Fruit fly (Drosophila melanogaster) whole organism, embryonic: ENCODE measurements around the gene Mst98Cb.
A peak's percentile ranks its signal among the peaks of the same experiment; 100 is the strongest.

Source experiments
- Ada2b ChIP-seq: fragments of 200-800 bp; sonication (Bioruptor generic); IDR thresholded peaks from 2 replicates; pipeline ENCODE4 v1.3.6; 2022; ENCODE audit warnings: missing biosample characterization, missing genetic modification characterization
- Atf6 ChIP-seq: fragments of 200-800 bp; sonication (Bioruptor generic); IDR thresholded peaks from 2 replicates; pipeline ENCODE4 v1.3.6; 2022; ENCODE audit warnings: missing biosample characterization, missing genetic modification characterization
- B-H2 ChIP-seq: fragments of 200-800 bp; sonication (Bioruptor generic); optimal IDR thresholded peaks from 2 replicates; lab custom pipeline; 2018; ENCODE audit warnings: missing biosample characterization, mild to moderate bottlenecking, missing genetic modification characterization
- BEAF-32 ChIP-seq: fragments of 200-800 bp; sonication (Bioruptor generic); optimal IDR thresholded peaks from 3 replicates; lab custom pipeline; 2017; ENCODE audit warnings: missing biosample characterization, missing genetic modification characterization, mild to moderate bottlenecking, moderate library complexity, missing genetic modification reagents
- CG1024 ChIP-seq: fragments of 200-800 bp; sonication (Bioruptor generic); IDR thresholded peaks from 2 replicates; pipeline ENCODE4 v1.3.6; 2022; ENCODE audit warnings: missing biosample characterization, missing genetic modification characterization
- CG10462 ChIP-seq: fragments of 200-800 bp; sonication (Bioruptor generic); optimal IDR thresholded peaks from 2 replicates; lab custom pipeline; 2016; ENCODE audit warnings: missing biosample characterization, missing genetic modification characterization
- CG12104 ChIP-seq: fragments of 200-800 bp; sonication (Bioruptor generic); optimal IDR thresholded peaks from 3 replicates; lab custom pipeline; 2016; ENCODE audit warnings: missing biosample characterization, missing genetic modification characterization
- CG12769 ChIP-seq: fragments of 200-800 bp; sonication (Bioruptor generic); optimal IDR thresholded peaks from 2 replicates; lab custom pipeline; 2019; ENCODE audit warnings: missing biosample characterization, mild to moderate bottlenecking, missing genetic modification characterization, moderate library complexity
- CG16815 ChIP-seq: fragments of 200-800 bp; sonication (Bioruptor generic); optimal IDR thresholded peaks from 3 replicates; lab custom pipeline; 2017; ENCODE audit warnings: missing biosample characterization, mild to moderate bottlenecking, missing genetic modification characterization
- CG18011 ChIP-seq: fragments of 200-800 bp; sonication (Bioruptor generic); optimal IDR thresholded peaks from 2 replicates; lab custom pipeline; 2017; ENCODE audit warnings: missing biosample characterization, missing genetic modification characterization, mild to moderate bottlenecking, moderate library complexity, missing genotype
- CG2129 ChIP-seq: fragments of 200-800 bp; sonication (Bioruptor generic); IDR thresholded peaks from 2 replicates; pipeline ENCODE4 v1.3.6; 2022; ENCODE audit warnings: missing biosample characterization, missing genetic modification characterization; ENCODE audit not compliant: partially characterized antibody
- CG32772 ChIP-seq: fragments of 200-800 bp; sonication (Bioruptor generic); IDR thresholded peaks from 2 replicates; pipeline ENCODE4 v1.3.6; 2022; ENCODE audit warnings: missing biosample characterization, missing genetic modification characterization
- CG34376 ChIP-seq: fragments of 200-800 bp; sonication (Bioruptor generic); optimal IDR thresholded peaks from 2 replicates; lab custom pipeline; 2018; ENCODE audit warnings: missing biosample characterization, mild to moderate bottlenecking, missing genetic modification characterization
- CG4328 ChIP-seq: fragments of 200-800 bp; sonication (Bioruptor generic); optimal IDR thresholded peaks from 3 replicates; lab custom pipeline; 2017; ENCODE audit warnings: missing biosample characterization, missing genetic modification reagents, missing genetic modification characterization
- CG7556 ChIP-seq: fragments of 200-800 bp; sonication (Bioruptor generic); optimal IDR thresholded peaks from 2 replicates; lab custom pipeline; 2017; ENCODE audit warnings: missing biosample characterization, mild to moderate bottlenecking, missing genetic modification characterization
- CG7745 ChIP-seq: fragments of 200-800 bp; sonication (Bioruptor generic); optimal IDR thresholded peaks from 2 replicates; lab custom pipeline; 2018; ENCODE audit warnings: missing biosample characterization, mild to moderate bottlenecking, missing genetic modification characterization, moderate library complexity
- CG7786 ChIP-seq: fragments of 200-800 bp; sonication (Bioruptor generic); optimal IDR thresholded peaks from 2 replicates; lab custom pipeline; 2016; ENCODE audit warnings: missing biosample characterization, missing genetic modification characterization
- CG9817 ChIP-seq: fragments of 200-800 bp; sonication (Bioruptor generic); optimal IDR thresholded peaks from 2 replicates; lab custom pipeline; 2018; ENCODE audit warnings: missing biosample characterization, mild to moderate bottlenecking, missing genetic modification characterization, moderate library complexity
- CHES-1-like ChIP-seq: fragments of 200-800 bp; sonication (Bioruptor generic); optimal IDR thresholded peaks from 2 replicates; lab custom pipeline; 2016; ENCODE audit warnings: missing biosample characterization, missing genetic modification characterization
- CoRest ChIP-seq: fragments of 200-800 bp; sonication (Bioruptor generic); optimal IDR thresholded peaks from 3 replicates; lab custom pipeline; 2018; ENCODE audit warnings: missing biosample characterization, mild to moderate bottlenecking, missing genetic modification characterization, moderate library complexity
- D19B ChIP-seq: fragments of 200-800 bp; sonication (Bioruptor generic); optimal IDR thresholded peaks from 2 replicates; lab custom pipeline; 2017; ENCODE audit warnings: missing biosample characterization, mild to moderate bottlenecking, missing genetic modification characterization
- Hr3 ChIP-seq: fragments of 200-800 bp; sonication (Bioruptor generic); optimal IDR thresholded peaks from 3 replicates; lab custom pipeline; 2016; ENCODE audit warnings: missing biosample characterization, missing genetic modification characterization
- Hr39 ChIP-seq: fragments of >200 bp; optimal IDR thresholded peaks from 2 replicates; lab custom pipeline; 2017
- Lim3 ChIP-seq: fragments of 200-800 bp; sonication (Bioruptor generic); IDR thresholded peaks from 2 replicates; pipeline ENCODE4 v1.3.6; 2022; ENCODE audit warnings: missing biosample characterization, missing genetic modification characterization
- Lpt ChIP-seq: fragments of >200 bp; optimal IDR thresholded peaks from 2 replicates; lab custom pipeline; 2018; ENCODE audit warnings: missing biosample characterization, missing genetic modification characterization
- Mes4 ChIP-seq: fragments of 200-800 bp; sonication (Bioruptor generic); optimal IDR thresholded peaks from 2 replicates; lab custom pipeline; 2016; ENCODE audit warnings: missing biosample characterization, missing genetic modification characterization
- Neu2 ChIP-seq: fragments of 200-800 bp; sonication (Bioruptor generic); optimal IDR thresholded peaks from 3 replicates; lab custom pipeline; 2016; ENCODE audit warnings: missing biosample characterization, missing genetic modification characterization, borderline replicate concordance
- Nf-YB ChIP-seq: fragments of 200-800 bp; sonication (Bioruptor generic); optimal IDR thresholded peaks from 3 replicates; lab custom pipeline; 2019; ENCODE audit warnings: missing biosample characterization, mild to moderate bottlenecking, missing genetic modification characterization, moderate library complexity
- Oaz ChIP-seq: fragments of 200-800 bp; sonication (Bioruptor generic); IDR thresholded peaks from 2 replicates; pipeline ENCODE4 v1.3.6; 2022; ENCODE audit warnings: missing biosample characterization, missing genetic modification characterization
- Optix ChIP-seq: fragments of 200-800 bp; sonication (Bioruptor generic); IDR thresholded peaks from 3 replicates; pipeline ENCODE4 v1.3.6; 2022; ENCODE audit warnings: missing biosample characterization, missing genetic modification characterization
- Scr ChIP-seq: fragments of 200-800 bp; sonication (Bioruptor generic); IDR thresholded peaks from 2 replicates; pipeline ENCODE4 v1.3.6; 2022; ENCODE audit warnings: missing biosample characterization, missing genetic modification characterization; ENCODE audit not compliant: partially characterized antibody
- TFAM ChIP-seq: fragments of 200-800 bp; sonication (Bioruptor generic); optimal IDR thresholded peaks from 2 replicates; lab custom pipeline; 2017; ENCODE audit warnings: missing biosample characterization, missing genetic modification characterization, inconsistent platforms
- Tbp ChIP-seq: fragments of >200 bp; optimal IDR thresholded peaks from 2 replicates; lab custom pipeline; 2018; ENCODE audit warnings: missing biosample characterization, missing genetic modification characterization
- Xbp1 ChIP-seq: fragments of 200-800 bp; sonication (Bioruptor generic); optimal IDR thresholded peaks from 3 replicates; lab custom pipeline; 2016; ENCODE audit warnings: missing biosample characterization, mild to moderate bottlenecking, missing genetic modification characterization
- aop ChIP-seq: fragments of 200-800 bp; sonication (Bioruptor generic); IDR thresholded peaks from 2 replicates; pipeline ENCODE4 v1.3.6; 2022; ENCODE audit warnings: missing biosample characterization, missing genetic modification characterization
- bab2 ChIP-seq: fragments of 200-800 bp; sonication (Bioruptor generic); optimal IDR thresholded peaks from 2 replicates; lab custom pipeline; 2016; ENCODE audit warnings: missing biosample characterization, missing genetic modification characterization
- cg ChIP-seq: fragments of 200-800 bp; sonication (Bioruptor generic); optimal IDR thresholded peaks from 3 replicates; lab custom pipeline; 2019; ENCODE audit warnings: missing biosample characterization, mild to moderate bottlenecking, missing genetic modification characterization, moderate library complexity
- chn ChIP-seq: fragments of 200-800 bp; sonication (Bioruptor generic); optimal IDR thresholded peaks from 2 replicates; lab custom pipeline; 2016; ENCODE audit warnings: missing biosample characterization, missing genetic modification characterization
- crc ChIP-seq: fragments of 200-800 bp; sonication (Bioruptor generic); optimal IDR thresholded peaks from 2 replicates; lab custom pipeline; 2016; ENCODE audit warnings: missing biosample characterization, missing genetic modification characterization
- esg ChIP-seq: fragments of 200-800 bp; sonication (Bioruptor generic); conservative IDR thresholded peaks from 2 replicates; pipeline ENCODE4 v1.3.6; 2022; ENCODE audit warnings: missing biosample characterization, missing genetic modification characterization
- lola ChIP-seq, 3 experiments: fragments of >200 bp in 2 of 3; fragments of 200-800 bp in 1 of 3; sonication (Bioruptor generic) in 1 of 3; optimal IDR thresholded peaks; 2 replicates each; lab custom pipeline; 2017 to 2019; ENCODE audit warnings: missing biosample characterization in 3 of 3, missing genetic modification characterization in 3 of 3, mild to moderate bottlenecking in 1 of 3, moderate library complexity in 1 of 3
- mam ChIP-seq: fragments of 200-800 bp; sonication (Bioruptor generic); optimal IDR thresholded peaks from 3 replicates; lab custom pipeline; 2016; ENCODE audit warnings: missing biosample characterization, missing genetic modification characterization
- onecut ChIP-seq: fragments of 200-800 bp; sonication (Bioruptor generic); IDR thresholded peaks from 2 replicates; pipeline ENCODE4 v1.3.6; 2022; ENCODE audit warnings: missing biosample characterization, missing genetic modification characterization
- run ChIP-seq: fragments of 200-800 bp; sonication (Bioruptor generic); optimal IDR thresholded peaks from 3 replicates; lab custom pipeline; 2018; ENCODE audit warnings: missing biosample characterization, mild to moderate bottlenecking, missing genetic modification characterization
- sob ChIP-seq: fragments of 200-800 bp; sonication (Bioruptor generic); IDR thresholded peaks from 2 replicates; pipeline ENCODE4 v1.3.6; 2022; ENCODE audit warnings: missing biosample characterization, missing genetic modification characterization
- tup ChIP-seq: fragments of 200-800 bp; sonication (Bioruptor generic); optimal IDR thresholded peaks from 2 replicates; lab custom pipeline; 2016; ENCODE audit warnings: missing biosample characterization, mild to moderate bottlenecking, missing genetic modification characterization, moderate library complexity
- unc-4 ChIP-seq: fragments of 200-800 bp; sonication (Bioruptor generic); IDR thresholded peaks from 2 replicates; pipeline ENCODE4 v1.3.6; 2022; ENCODE audit warnings: missing biosample characterization, missing genetic modification characterization; ENCODE audit not compliant: partially characterized antibody
- unpg ChIP-seq: fragments of 200-800 bp; sonication (Bioruptor generic); optimal IDR thresholded peaks from 3 replicates; lab custom pipeline; 2018; ENCODE audit warnings: missing biosample characterization, mild to moderate bottlenecking, missing genetic modification characterization, moderate library complexity

The Mst98Cb gene

dm6 chr3R:28335462-28335998 is 42.9 kb downstream of the Mst98Cb start (continued):
- peak; percentile 53 for TF ChIP-seq esg
- TF ChIP-seq Xbp1 (GFP tag; lab: Kevin White, UChicago), result peak; percentile 69
- TF ChIP-seq B-H2 (GFP tag; lab: Kevin White, UChicago), result peak; percentile 86
- no peak for TF ChIP-seq Oaz (GFP tag; lab: Robert Waterston, UW)
- TF ChIP-seq BEAF-32 (GFP tag; lab: Kevin White, UChicago), result peak; percentile 50
- peak; percentile 73 for TF ChIP-seq CG16815 (GFP tag; lab: Kevin White, UChicago)
- peak; percentile 71 for TF ChIP-seq Ada2b (GFP tag; lab: Robert Waterston, UW)
- TF ChIP-seq onecut (GFP tag; lab: Robert Waterston, UW), result peak; percentile 61
- TF ChIP-seq Hr3 (GFP tag; lab: Kevin White, UChicago), result peak; percentile 70
- TF ChIP-seq CG12769, result peak; percentile 73
- TF ChIP-seq CG4328 (GFP tag; lab: Kevin White, UChicago), result peak; percentile 85
- TF ChIP-seq unc-4 (GFP tag; lab: Robert Waterston, UW), result no peak
- TF ChIP-seq Lpt (GFP tag; lab: Kevin White, UChicago), result no peak
- TF ChIP-seq Scr, result no peak; the same call in 1 of the 2 replicates
- TF ChIP-seq Lim3 (GFP tag; lab: Robert Waterston, UW), result no peak
- peak; percentile 63 for TF ChIP-seq bab2 (GFP tag; lab: Kevin White, UChicago)

DNA sequence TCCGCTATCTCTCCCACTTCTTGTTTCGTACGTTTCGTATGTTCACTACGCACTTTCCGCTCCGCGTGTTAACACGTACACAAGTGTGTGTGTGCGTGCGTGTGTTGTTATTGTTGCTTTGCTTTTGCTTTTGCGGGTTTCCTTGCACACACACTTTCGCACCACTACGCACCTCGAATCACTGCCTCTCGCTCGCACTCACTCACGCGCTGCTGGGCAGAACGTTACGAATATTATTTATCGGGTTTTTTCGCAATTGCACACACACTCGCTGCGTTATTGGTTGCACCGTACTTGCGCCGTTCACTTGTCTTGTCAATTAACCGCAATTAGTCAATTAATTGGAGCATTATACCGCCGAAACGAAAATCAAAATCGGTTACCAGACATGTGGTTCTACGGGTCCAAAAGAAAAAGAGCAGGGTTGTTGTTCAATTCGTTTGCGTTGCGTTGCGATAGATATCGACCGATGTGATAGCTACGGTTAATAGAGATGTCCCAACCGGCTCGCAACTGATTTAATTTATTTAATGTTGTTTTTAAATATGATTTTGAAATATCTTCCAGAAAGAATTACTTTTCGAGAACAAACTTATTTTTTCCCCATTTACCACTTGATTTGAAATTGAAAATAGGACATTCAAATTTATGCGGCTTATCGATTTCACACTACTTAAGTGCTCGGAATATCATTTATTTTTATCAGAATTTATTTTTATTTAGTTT is 43.6 kb downstream of the Mst98Cb start, which contains the start of gene larp:
TSS of gene larp (minus strand) at position 395 of the 726 bp plus-strand sequence.
- TF ChIP-seq lola (GFP tag; optimal IDR thresholded peaks at IDR 0.05; lab: Kevin White, UChicago) (peak in 1 of 3 experiments; percentile 45), CG2129 (GFP tag; lab: Robert Waterston, UW) (peak; percentile 65), Hr39 (lab: Kevin White, UChicago) (no peak), run (no peak), Mes4 (GFP tag; lab: Kevin White, UChicago) (peak; percentile 23), CG7745 (tag; lab: Kevin White, UChicago) (no peak), CG32772 (GFP tag; lab: Robert Waterston, UW) (peak; percentile 60; the same call in 1 of the 2 replicates), CoRest (tag; lab: Kevin White, UChicago) (peak; percentile 74), CG9817 (tag; lab: Kevin White, UChicago) (peak; percentile 76), Optix (GFP tag; lab: Robert Waterston, UW) (peak; percentile 66; the same call in 2 of the 3 replicates), mam (GFP tag; lab: Kevin White, UChicago) (peak; percentile 77), sob (GFP tag; lab: Robert Waterston, UW) (peak; percentile 81), CG7556 (peak; percentile 25), Atf6 (peak; percentile 60; the same call in 1 of the 2 replicates), D19B (GFP tag; lab: Kevin White, UChicago) (peak; percentile 25), CHES-1-like (GFP tag; lab: Kevin White, UChicago) (peak; percentile 37), TFAM (GFP tag; lab: Kevin White, UChicago) (no peak), Neu2 (no peak), CG18011 (GFP tag; lab: Kevin White, UChicago) (no peak), crc (GFP tag; lab: Kevin White, UChicago) (peak; percentile 46), CG34376 (GFP tag; lab: Kevin White, UChicago) (no peak), chn (GFP tag; lab: Kevin White, UChicago) (peak; percentile 72), CG12104 (GFP tag; lab: Kevin White, UChicago) (peak; percentile 19), CG1024 (GFP tag; lab: Robert Waterston, UW) (peak; percentile 47; the same call in 1 of the 2 replicates), Nf-YB (GFP tag; lab: Kevin White, UChicago) (no peak), unpg (GFP tag; lab: Kevin White, UChicago) (peak; percentile 47), Tbp (GFP tag; lab: Kevin White, UChicago) (no peak), tup (GFP tag; lab: Kevin White, UChicago) (peak; percentile 38), CG10462 (GFP tag; lab: Kevin White, UChicago) (peak; percentile 49), cg (GFP tag; lab: Kevin White, UChicago) (peak; percentile 96), CG7786 (GFP tag; lab: Kevin White, UChicago) (peak; percentile 44), aop (GFP tag; lab: Robert Waterston, UW) (peak; percentile 31; the same call in 1 of the 2 replicates)
